Worm (Caenorhabditis elegans) whole organism, L3 larva: ENCODE measurements around the gene F29A7.4.

Experiments
- egl-27 ChIP-seq: sonication (generic microtip); optimal IDR thresholded peaks from 4 replicates; lab custom pipeline; 2017; ENCODE audit warnings: missing biosample characterization, missing genetic modification reagents, missing genetic modification characterization
- egl-5 ChIP-seq: fragments of 150-350 bp; optimal IDR thresholded peaks from 2 replicates; lab custom pipeline; 2017; ENCODE audit warnings: missing biosample characterization, missing genetic modification reagents, missing genetic modification characterization, inconsistent platforms
- fkh-10 ChIP-seq: sonication (generic microtip); optimal IDR thresholded peaks from 2 replicates; lab custom pipeline; 2017; ENCODE audit warnings: missing biosample characterization, missing genetic modification reagents, missing genetic modification characterization
- hmg-11 ChIP-seq: sonication (generic microtip); optimal IDR thresholded peaks from 2 replicates; lab custom pipeline; 2016; ENCODE audit warnings: missing genetic modification characterization, missing compliant biosample characterization
- mdl-1 ChIP-seq: fragments of 150-350 bp; optimal IDR thresholded peaks from 2 replicates; lab custom pipeline; 2014; ENCODE audit warnings: missing biosample characterization, missing genetic modification characterization
- nhr-25 ChIP-seq: sonication (generic microtip); optimal IDR thresholded peaks from 2 replicates; lab custom pipeline; 2017; ENCODE audit warnings: missing biosample characterization, missing genetic modification characterization
- pha-4 ChIP-seq: fragments of 150-350 bp; optimal IDR thresholded peaks from 2 replicates; lab custom pipeline; 2014; ENCODE audit warnings: missing biosample characterization, missing genetic modification reagents, missing genetic modification characterization
- pqm-1 ChIP-seq: fragments of 150-350 bp; optimal IDR thresholded peaks from 2 replicates; lab custom pipeline; 2017; ENCODE audit warnings: missing biosample characterization, missing genetic modification characterization, inconsistent platforms
- snpc-4 ChIP-seq: fragments of 150-350 bp; optimal IDR thresholded peaks from 2 replicates; lab custom pipeline; 2014; ENCODE audit warnings: missing biosample characterization, missing genetic modification characterization

- TF ChIP-seq egl-27 (tag; lab: Kevin White, UChicago) (no peak), pqm-1 (tag; lab: Kevin White, UChicago) (no peak), nhr-25 (tag; lab: Kevin White, UChicago) (no peak), snpc-4 (tag; lab: Kevin White, UChicago) (no peak), pha-4 (tag; lab: Kevin White, UChicago) (no peak), fkh-10 (GFP tag; lab: Kevin White, UChicago) (no peak), egl-5 (tag; lab: Kevin White, UChicago) (no peak), mdl-1 (tag; lab: Kevin White, UChicago) (no peak), hmg-11 (no peak)
Measured at ce11 chrII:2777846-2778245, 28.0 kb downstream of the F29A7.4 start, which contains the start of gene F08D12.4.
